Worm (Caenorhabditis elegans): ENCODE results near the gene T22C8.4.

DNA sequence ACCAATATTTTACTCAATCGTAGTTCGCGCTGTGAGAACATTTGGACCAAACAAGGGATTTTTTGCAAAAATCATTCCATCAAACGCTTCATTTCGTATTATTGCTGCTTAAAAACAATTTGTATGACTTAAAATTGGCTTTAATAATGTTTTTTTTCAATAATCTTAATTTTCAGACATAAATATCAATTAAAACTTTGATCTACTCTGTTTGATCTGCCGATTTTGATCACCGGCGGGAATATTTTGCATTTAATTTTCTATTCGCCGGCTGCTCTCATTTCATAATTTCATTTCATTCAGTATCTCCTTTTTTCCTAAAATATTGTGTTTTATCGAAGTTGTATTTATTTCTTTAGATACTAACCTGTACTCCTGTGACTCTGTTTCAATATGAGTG lies 48.1 kb downstream of the T22C8.4 start, which contains the start of gene puf-5:
- TF ChIP-seq ceh-9 (tag; optimal IDR thresholded peaks at IDR 0.05) (no peak), fos-1 (tag; optimal IDR thresholded peaks at IDR 0.05) (no peak), ceh-16 (tag; optimal IDR thresholded peaks at IDR 0.05) (no peak), unc-39 (tag; optimal IDR thresholded peaks at IDR 0.05) (no peak), nhr-237 (tag; optimal IDR thresholded peaks at IDR 0.05) (no peak)
